Worm (Caenorhabditis elegans) whole organism, mixed stage, embryonic: ENCODE measurements around the gene ess-2.

Experiments
- M03D4.4 ChIP-seq: sonication (generic microtip); optimal IDR thresholded peaks from 2 replicates; lab custom pipeline; 2017; ENCODE audit warnings: mild to moderate bottlenecking, missing genetic modification characterization, missing compliant biosample characterization
- bed-3 ChIP-seq: fragments of 200-800 bp; sonication (Bioruptor generic); optimal IDR thresholded peaks from 3 replicates; lab custom pipeline; 2018; ENCODE audit warnings: mild to moderate bottlenecking, missing genetic modification characterization, moderate library complexity, missing compliant biosample characterization
- blmp-1 ChIP-seq: fragments of 150-350 bp; optimal IDR thresholded peaks from 2 replicates; lab custom pipeline; 2014; ENCODE audit warnings: missing biosample characterization, missing genetic modification characterization
- ceh-39 ChIP-seq: fragments of 150-350 bp; optimal IDR thresholded peaks from 2 replicates; lab custom pipeline; 2014; ENCODE audit warnings: missing biosample characterization, missing genetic modification characterization
- ceh-43 ChIP-seq: fragments of 200-800 bp; sonication (Bioruptor generic); optimal IDR thresholded peaks from 2 replicates; lab custom pipeline; 2018; ENCODE audit warnings: mild to moderate bottlenecking, missing genetic modification characterization, moderate library complexity, missing compliant biosample characterization
- ceh-83 ChIP-seq: fragments of 200-800 bp; sonication (Bioruptor generic); optimal IDR thresholded peaks from 2 replicates; lab custom pipeline; 2018; ENCODE audit warnings: mild to moderate bottlenecking, missing genetic modification characterization, missing compliant biosample characterization
- ces-1 ChIP-seq: fragments of 150-350 bp; optimal IDR thresholded peaks from 2 replicates; lab custom pipeline; 2014; ENCODE audit warnings: missing biosample characterization, missing genetic modification reagents, missing genetic modification characterization
- cnd-1 ChIP-seq: fragments of 200-800 bp; sonication (Bioruptor generic); optimal IDR thresholded peaks from 2 replicates; lab custom pipeline; 2018; ENCODE audit warnings: mild to moderate bottlenecking, missing genetic modification characterization, missing compliant biosample characterization
- drap-1 ChIP-seq: fragments of 200-800 bp; sonication (Bioruptor generic); optimal IDR thresholded peaks from 3 replicates; lab custom pipeline; 2018; ENCODE audit warnings: mild to moderate bottlenecking, missing genetic modification characterization, missing compliant biosample characterization
- elt-1 ChIP-seq: sonication (generic microtip); optimal IDR thresholded peaks from 2 replicates; lab custom pipeline; 2017; ENCODE audit warnings: missing genetic modification characterization, mild to moderate bottlenecking, missing compliant biosample characterization, antibody characterized with exemption, moderate library complexity, borderline replicate concordance; ENCODE audit not compliant: insufficient read depth
- flh-1 ChIP-seq: fragments of 200-800 bp; sonication (Bioruptor generic); optimal IDR thresholded peaks from 2 replicates; lab custom pipeline; 2018; ENCODE audit warnings: mild to moderate bottlenecking, missing genetic modification characterization, moderate library complexity, missing compliant biosample characterization
- ham-2 ChIP-seq: fragments of 200-800 bp; sonication (Bioruptor generic); optimal IDR thresholded peaks from 2 replicates; lab custom pipeline; 2018; ENCODE audit warnings: mild to moderate bottlenecking, missing genetic modification characterization, missing compliant biosample characterization
- hlh-1 ChIP-seq: fragments of 150-350 bp; optimal IDR thresholded peaks from 2 replicates; lab custom pipeline; 2014; ENCODE audit warnings: missing biosample characterization, missing genetic modification reagents, missing genetic modification characterization
- lin-13 ChIP-seq: fragments of 150-350 bp; optimal IDR thresholded peaks from 2 replicates; lab custom pipeline; 2014; ENCODE audit warnings: missing biosample characterization, missing genetic modification characterization
- lin-32 ChIP-seq: fragments of 200-800 bp; sonication (Bioruptor generic); optimal IDR thresholded peaks from 2 replicates; lab custom pipeline; 2018; ENCODE audit warnings: mild to moderate bottlenecking, missing genetic modification characterization, missing compliant biosample characterization
- lsy-2 ChIP-seq: fragments of 150-350 bp; optimal IDR thresholded peaks from 2 replicates; lab custom pipeline; 2014; ENCODE audit warnings: missing biosample characterization, missing genetic modification characterization
- mab-5 ChIP-seq: fragments of 150-350 bp; optimal IDR thresholded peaks from 2 replicates; lab custom pipeline; 2014; ENCODE audit warnings: missing biosample characterization, missing genetic modification characterization
- mep-1 ChIP-seq: fragments of 150-350 bp; optimal IDR thresholded peaks from 2 replicates; lab custom pipeline; 2017; ENCODE audit warnings: missing biosample characterization, missing genetic modification reagents, missing genetic modification characterization, inconsistent platforms
- mls-2 ChIP-seq: sonication (generic microtip); optimal IDR thresholded peaks from 2 replicates; lab custom pipeline; 2016; ENCODE audit warnings: mild to moderate bottlenecking, missing genetic modification characterization, moderate library complexity, missing compliant biosample characterization
- nhr-2 ChIP-seq: fragments of 150-350 bp; optimal IDR thresholded peaks from 2 replicates; lab custom pipeline; 2014; ENCODE audit warnings: missing biosample characterization, missing genetic modification characterization
- nhr-237 ChIP-seq: fragments of 150-350 bp; optimal IDR thresholded peaks from 2 replicates; lab custom pipeline; 2014; ENCODE audit warnings: missing biosample characterization, missing genetic modification characterization
- nhr-28 ChIP-seq: fragments of 150-350 bp; optimal IDR thresholded peaks from 2 replicates; lab custom pipeline; 2014; ENCODE audit warnings: missing biosample characterization, missing genetic modification characterization
- nhr-76 ChIP-seq: sonication (generic microtip); optimal IDR thresholded peaks from 2 replicates; lab custom pipeline; 2017; ENCODE audit warnings: missing biosample characterization, missing genetic modification characterization
- pha-4 ChIP-seq: fragments of 150-350 bp; optimal IDR thresholded peaks from 2 replicates; lab custom pipeline; 2018; ENCODE audit warnings: missing biosample characterization, missing genetic modification reagents, missing genetic modification characterization
- sem-2 ChIP-seq: fragments of 200-800 bp; sonication (Bioruptor generic); optimal IDR thresholded peaks from 2 replicates; lab custom pipeline; 2018; ENCODE audit warnings: mild to moderate bottlenecking, missing genetic modification characterization, missing compliant biosample characterization
- snpc-4 ChIP-seq: fragments of 150-350 bp; optimal IDR thresholded peaks from 2 replicates; lab custom pipeline; 2014; ENCODE audit warnings: missing biosample characterization, missing genetic modification characterization
- tbx-8 ChIP-seq: fragments of 200-800 bp; sonication (Bioruptor generic); optimal IDR thresholded peaks from 2 replicates; lab custom pipeline; 2018; ENCODE audit warnings: mild to moderate bottlenecking, missing genetic modification characterization, moderate library complexity, missing compliant biosample characterization
- unc-120 ChIP-seq: sonication (generic microtip); optimal IDR thresholded peaks from 2 replicates; lab custom pipeline; 2017; ENCODE audit warnings: missing genetic modification characterization, missing compliant biosample characterization; ENCODE audit not compliant: poor library complexity, severe bottlenecking
- ztf-11 ChIP-seq: fragments of 150-350 bp; optimal IDR thresholded peaks from 2 replicates; lab custom pipeline; 2014; ENCODE audit warnings: missing biosample characterization, missing genetic modification characterization

ess-2 gene

ce11 chrIII:8518990-8519389 lies 28.8 kb upstream of the ess-2 start:
- no peak for TF ChIP-seq ztf-11 (tag; lab: Kevin White, UChicago)
- peak; percentile 19 for TF ChIP-seq ces-1 (GFP tag; lab: Kevin White, UChicago)
- no peak for TF ChIP-seq unc-120 (tag; lab: Kevin White, UChicago)
- TF ChIP-seq hlh-1 (tag; lab: Kevin White, UChicago) = no peak
- no peak for TF ChIP-seq M03D4.4 (tag; lab: Kevin White, UChicago)
- TF ChIP-seq sem-2 (GFP tag; lab: Kevin White, UChicago) = no peak
- TF ChIP-seq nhr-28 = no peak
- TF ChIP-seq, all 35 proteins: peak for 1

ce11 chrIII:8512279-8512942 lies 22.3 kb upstream of the ess-2 start:
- TF ChIP-seq elt-1 (tag; lab: Kevin White, UChicago) = no peak
- TF ChIP-seq lin-13 = peak; percentile 4
- peak; percentile 4 for TF ChIP-seq mls-2 (tag; lab: Kevin White, UChicago)
- no peak for TF ChIP-seq snpc-4 (tag; lab: Kevin White, UChicago)
- TF ChIP-seq drap-1 (GFP tag; lab: Kevin White, UChicago) = no peak

- TF ChIP-seq ces-1 (GFP tag; lab: Kevin White, UChicago) (peak; percentile 82), ceh-83 (GFP tag; lab: Kevin White, UChicago) (no peak)
Measured at ce11 chrIII:8511711-8512110, 21.6 kb upstream of the ess-2 start.

ce11 chrIII:8509644-8510393 lies 19.7 kb upstream of the ess-2 start:
- no peak for TF ChIP-seq M03D4.4 (tag; lab: Kevin White, UChicago)
- peak; percentile 36 for TF ChIP-seq mls-2 (tag; lab: Kevin White, UChicago)
- no peak for TF ChIP-seq mab-5 (tag; lab: Kevin White, UChicago)
- no peak for TF ChIP-seq mep-1 (tag; lab: Kevin White, UChicago)
- TF ChIP-seq lsy-2 (tag; lab: Kevin White, UChicago) = no peak
- peak; percentile 95 for TF ChIP-seq ces-1 (GFP tag; lab: Kevin White, UChicago)

ce11 chrIII:8509218-8509617 lies 19.1 kb upstream of the ess-2 start:
- no peak for TF ChIP-seq flh-1 (GFP tag; lab: Kevin White, UChicago)
- no peak for TF ChIP-seq blmp-1 (tag; lab: Kevin White, UChicago)
- no peak for TF ChIP-seq nhr-76 (tag; lab: Kevin White, UChicago)
- no peak for TF ChIP-seq lin-13
- no peak for TF ChIP-seq unc-120 (tag; lab: Kevin White, UChicago)
- no peak for TF ChIP-seq pha-4 (tag; lab: Kevin White, UChicago)
- no peak for TF ChIP-seq sem-2 (GFP tag; lab: Kevin White, UChicago)
- TF ChIP-seq hlh-1 (tag; lab: Kevin White, UChicago) = no peak
- TF ChIP-seq elt-1 (tag; lab: Kevin White, UChicago) = no peak
- no peak for TF ChIP-seq ceh-39 (tag; lab: Kevin White, UChicago)
- TF ChIP-seq nhr-28 = no peak
- no peak for TF ChIP-seq ham-2
- no peak for TF ChIP-seq bed-3
- TF ChIP-seq nhr-237 (tag; lab: Kevin White, UChicago) = no peak
- TF ChIP-seq M03D4.4 (tag; lab: Kevin White, UChicago) = no peak
- no peak for TF ChIP-seq nhr-2 (tag; lab: Kevin White, UChicago)

ce11 chrIII:8506348-8506747 lies 16.2 kb upstream of the ess-2 start:
- TF ChIP-seq ceh-43 (GFP tag; lab: Kevin White, UChicago) (no peak), tbx-8 (GFP tag; lab: Kevin White, UChicago) (no peak), nhr-2 (tag; lab: Kevin White, UChicago) (peak; percentile 68), lin-32 (GFP tag; lab: Kevin White, UChicago) (peak; percentile 72), mep-1 (tag; lab: Kevin White, UChicago) (no peak), cnd-1 (tag; lab: Kevin White, UChicago) (no peak), mab-5 (tag; lab: Kevin White, UChicago) (no peak)
